Worm (Caenorhabditis elegans) whole organism, midembryonic: ENCODE results near the gene nhr-167.

Experiments
- T22C8.4 ChIP-seq: fragments of 200-800 bp; sonication (Bioruptor generic); IDR thresholded peaks from 2 replicates; pipeline ENCODE4 v1.3.6; 2022; ENCODE audit warnings: missing genetic modification characterization, missing compliant biosample characterization
- cog-1 ChIP-seq: sonication (generic microtip); optimal IDR thresholded peaks from 2 replicates; lab custom pipeline; 2016; ENCODE audit warnings: missing genetic modification characterization, missing compliant biosample characterization
- flt-1 ChIP-seq: fragments of 200-800 bp; sonication (Bioruptor generic); IDR thresholded peaks from 2 replicates; pipeline ENCODE4 v1.3.6; 2022; ENCODE audit warnings: missing genetic modification characterization, missing compliant biosample characterization
- klf-2 ChIP-seq: fragments of 200-800 bp; sonication (Bioruptor generic); conservative IDR thresholded peaks from 2 replicates; pipeline ENCODE4 v1.3.6; 2022; ENCODE audit warnings: missing genetic modification reagents, missing genetic modification characterization, missing compliant biosample characterization
- med-1 ChIP-seq: sonication (generic microtip); optimal IDR thresholded peaks from 2 replicates; lab custom pipeline; 2017; ENCODE audit warnings: missing genetic modification characterization, mild to moderate bottlenecking, missing compliant biosample characterization, antibody characterized with exemption, missing genetic modification reagents; ENCODE audit not compliant: insufficient read depth
- ref-1 ChIP-seq: fragments of 200-800 bp; sonication (Bioruptor generic); conservative IDR thresholded peaks from 2 replicates; pipeline ENCODE4 v1.3.6; 2022; ENCODE audit warnings: missing genetic modification reagents, missing genetic modification characterization, missing compliant biosample characterization
- ztf-23 ChIP-seq: fragments of 200-800 bp; sonication (Bioruptor generic); IDR thresholded peaks from 2 replicates; pipeline ENCODE4 v1.3.6; 2022; ENCODE audit warnings: missing genetic modification reagents, missing genetic modification characterization, missing compliant biosample characterization
- ztf-29 ChIP-seq: fragments of 200-800 bp; sonication (Bioruptor generic); IDR thresholded peaks from 2 replicates; pipeline ENCODE4 v1.3.6; 2022; ENCODE audit warnings: missing genetic modification reagents, missing genetic modification characterization, missing compliant biosample characterization

DNA sequence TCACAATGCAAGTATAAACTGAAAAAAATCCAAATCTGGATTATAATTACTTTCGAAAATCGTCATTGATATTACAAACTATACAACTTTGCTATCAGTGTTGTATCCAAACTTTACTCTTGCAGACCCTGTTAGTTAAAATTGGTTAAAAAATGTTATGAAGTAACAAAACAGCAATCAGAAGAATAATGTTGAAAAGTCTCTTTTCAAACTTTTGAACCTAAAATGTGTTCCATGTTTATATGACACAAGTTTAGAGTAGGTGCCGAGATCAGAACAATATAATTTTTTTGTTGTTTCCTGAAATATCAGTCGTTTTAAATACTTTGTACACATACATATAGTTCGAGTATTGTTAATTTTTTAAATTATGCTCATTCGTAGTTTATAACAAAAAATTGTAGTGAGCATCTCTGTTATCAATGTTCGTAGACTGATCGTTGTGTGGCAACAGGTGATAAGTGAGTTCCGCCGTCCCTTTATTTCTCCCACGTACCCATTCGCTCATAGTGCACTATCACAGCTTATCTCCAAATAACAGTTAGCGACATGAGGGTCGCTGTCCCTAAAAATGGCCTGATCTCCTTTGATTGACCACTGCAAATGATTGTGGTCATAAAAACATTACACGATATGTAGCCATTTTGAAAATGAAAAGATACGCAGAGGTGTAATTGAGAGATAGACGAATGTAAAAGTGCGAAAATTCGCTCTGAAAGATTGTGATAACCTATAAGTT lies 19.7 kb downstream of the nhr-167 start:
- TF ChIP-seq flt-1 (GFP tag; lab: Robert Waterston, UW) (no peak), ref-1 (GFP tag; lab: Robert Waterston, UW) (no peak), klf-2 (no peak), T22C8.4 (GFP tag; lab: Robert Waterston, UW) (no peak), ztf-29 (GFP tag; lab: Robert Waterston, UW) (no peak), med-1 (no peak), ztf-23 (GFP tag; lab: Robert Waterston, UW) (no peak), cog-1 (tag; lab: Kevin White, UChicago) (no peak)
